Worm (Caenorhabditis elegans) whole organism, L3 larva: Measurements from ENCODE around the gene C25G4.17.

ENCODE experiments used
- R02D3.7 ChIP-seq: fragments of 150-350 bp; optimal IDR thresholded peaks from 2 replicates; lab custom pipeline; 2014; ENCODE audit warnings: missing biosample characterization, missing genetic modification characterization
- ZK546.5 ChIP-seq: sonication (generic microtip); optimal IDR thresholded peaks from 2 replicates; lab custom pipeline; 2017; ENCODE audit warnings: missing biosample characterization, missing genetic modification characterization
- aly-2 ChIP-seq: fragments of 150-350 bp; optimal IDR thresholded peaks from 2 replicates; lab custom pipeline; 2014; ENCODE audit warnings: missing biosample characterization, missing genetic modification characterization
- ama-1 ChIP-seq: fragments of 150-350 bp; optimal IDR thresholded peaks from 2 replicates; lab custom pipeline; 2018
- ceh-16 ChIP-seq: sonication (generic microtip); optimal IDR thresholded peaks from 2 replicates; lab custom pipeline; 2017; ENCODE audit warnings: missing biosample characterization, missing genetic modification characterization
- ceh-28 ChIP-seq: fragments of 150-350 bp; optimal IDR thresholded peaks from 2 replicates; lab custom pipeline; 2014; ENCODE audit warnings: missing biosample characterization, missing genetic modification reagents, missing genetic modification characterization
- ceh-82 ChIP-seq: fragments of 150-350 bp; optimal IDR thresholded peaks from 2 replicates; lab custom pipeline; 2014; ENCODE audit warnings: missing biosample characterization, missing genetic modification characterization
- ceh-9 ChIP-seq: sonication (generic microtip); optimal IDR thresholded peaks from 2 replicates; lab custom pipeline; 2018; ENCODE audit warnings: missing biosample characterization, missing genetic modification characterization
- egl-27 ChIP-seq: sonication (generic microtip); optimal IDR thresholded peaks from 4 replicates; lab custom pipeline; 2017; ENCODE audit warnings: missing biosample characterization, missing genetic modification reagents, missing genetic modification characterization
- elt-1 ChIP-seq: fragments of 150-350 bp; optimal IDR thresholded peaks from 2 replicates; lab custom pipeline; 2014; ENCODE audit warnings: missing biosample characterization, missing genetic modification characterization
- elt-2 ChIP-seq: sonication (generic microtip); optimal IDR thresholded peaks from 2 replicates; lab custom pipeline; 2016; ENCODE audit warnings: missing genetic modification reagents, mild to moderate bottlenecking, missing genetic modification characterization, missing compliant biosample characterization
- elt-3 ChIP-seq, 3 experiments: fragments of 150-350 bp in 1 of 3; sonication (generic microtip) in 2 of 3; optimal IDR thresholded peaks; 2 replicates in 2 of 3; 4 replicates in 1 of 3; lab custom pipeline; 2014 to 2017; ENCODE audit warnings: missing biosample characterization in 3 of 3, missing genetic modification characterization in 3 of 3
- eor-1 ChIP-seq, 2 experiments: fragments of 150-350 bp; optimal IDR thresholded peaks; 2 replicates each; lab custom pipeline; 2014 to 2018; ENCODE audit warnings: missing biosample characterization in 2 of 2, missing genetic modification characterization in 2 of 2
- fkh-10 ChIP-seq: sonication (generic microtip); optimal IDR thresholded peaks from 2 replicates; lab custom pipeline; 2017; ENCODE audit warnings: missing biosample characterization, missing genetic modification reagents, missing genetic modification characterization
- fos-1 ChIP-seq: fragments of 150-350 bp; optimal IDR thresholded peaks from 2 replicates; lab custom pipeline; 2014; ENCODE audit warnings: missing biosample characterization, missing genetic modification characterization
- jun-1 ChIP-seq: fragments of 150-350 bp; optimal IDR thresholded peaks from 2 replicates; lab custom pipeline; 2014; ENCODE audit warnings: missing biosample characterization, missing genetic modification reagents, missing genetic modification characterization
- lin-15B ChIP-seq: fragments of 150-350 bp; optimal IDR thresholded peaks from 2 replicates; lab custom pipeline; 2014; ENCODE audit warnings: missing biosample characterization, missing genetic modification characterization
- lin-39 ChIP-seq: fragments of 150-350 bp; optimal IDR thresholded peaks from 2 replicates; lab custom pipeline; 2018; ENCODE audit warnings: missing biosample characterization, missing genetic modification reagents, missing genetic modification characterization
- lsy-12 ChIP-seq: sonication (generic microtip); optimal IDR thresholded peaks from 2 replicates; lab custom pipeline; 2016; ENCODE audit warnings: mild to moderate bottlenecking, missing genetic modification characterization, missing compliant biosample characterization
- mml-1 ChIP-seq: fragments of 150-350 bp; sonication (generic microtip); optimal IDR thresholded peaks from 3 replicates; lab custom pipeline; 2014; ENCODE audit warnings: missing biosample characterization, missing genetic modification characterization
- nfya-1 ChIP-seq: sonication (generic microtip); optimal IDR thresholded peaks from 2 replicates; lab custom pipeline; 2017; ENCODE audit warnings: missing genetic modification characterization, mild to moderate bottlenecking, missing compliant biosample characterization, antibody characterized with exemption, moderate library complexity; ENCODE audit not compliant: insufficient read depth
- nhr-237 ChIP-seq: fragments of 150-350 bp; optimal IDR thresholded peaks from 2 replicates; lab custom pipeline; 2014; ENCODE audit warnings: missing biosample characterization, missing genetic modification characterization
- nhr-25 ChIP-seq: sonication (generic microtip); optimal IDR thresholded peaks from 2 replicates; lab custom pipeline; 2017; ENCODE audit warnings: missing biosample characterization, missing genetic modification characterization
- nhr-28 ChIP-seq: fragments of 150-350 bp; optimal IDR thresholded peaks from 2 replicates; lab custom pipeline; 2014; ENCODE audit warnings: missing biosample characterization, missing genetic modification characterization
- nhr-43 ChIP-seq: sonication (generic microtip); optimal IDR thresholded peaks from 2 replicates; lab custom pipeline; 2016; ENCODE audit warnings: mild to moderate bottlenecking, missing genetic modification characterization, missing compliant biosample characterization; ENCODE audit not compliant: poor library complexity, severe bottlenecking
- nhr-76 ChIP-seq: fragments of 150-350 bp; sonication (generic microtip); optimal IDR thresholded peaks from 5 replicates; lab custom pipeline; 2014; ENCODE audit warnings: missing biosample characterization, missing genetic modification characterization
- nhr-77 ChIP-seq: fragments of 150-350 bp; optimal IDR thresholded peaks from 2 replicates; lab custom pipeline; 2014; ENCODE audit warnings: missing biosample characterization, missing genetic modification characterization
- pha-4 ChIP-seq: fragments of 150-350 bp; optimal IDR thresholded peaks from 2 replicates; lab custom pipeline; 2014; ENCODE audit warnings: missing biosample characterization, missing genetic modification reagents, missing genetic modification characterization
- sea-2 ChIP-seq: fragments of 150-350 bp; sonication (generic microtip); optimal IDR thresholded peaks from 4 replicates; lab custom pipeline; 2014; ENCODE audit warnings: missing biosample characterization, missing genetic modification reagents, missing genetic modification characterization
- skn-1 ChIP-seq: fragments of 150-350 bp; optimal IDR thresholded peaks from 2 replicates; lab custom pipeline; 2014; ENCODE audit warnings: missing biosample characterization, missing genetic modification characterization
- snpc-4 ChIP-seq: fragments of 150-350 bp; optimal IDR thresholded peaks from 2 replicates; lab custom pipeline; 2014; ENCODE audit warnings: missing biosample characterization, missing genetic modification characterization
- tbx-2 ChIP-seq: sonication (generic microtip); optimal IDR thresholded peaks from 2 replicates; lab custom pipeline; 2016; ENCODE audit warnings: mild to moderate bottlenecking, missing genetic modification characterization, missing compliant biosample characterization
- unc-39 ChIP-seq: sonication (generic microtip); optimal IDR thresholded peaks from 4 replicates; lab custom pipeline; 2017; ENCODE audit warnings: missing biosample characterization, missing genetic modification characterization
- zag-1 ChIP-seq: fragments of 150-350 bp; optimal IDR thresholded peaks from 2 replicates; lab custom pipeline; 2014; ENCODE audit warnings: missing biosample characterization, missing genetic modification characterization
- ztf-4 ChIP-seq: fragments of 150-350 bp; optimal IDR thresholded peaks from 2 replicates; lab custom pipeline; 2014; ENCODE audit warnings: missing biosample characterization, missing genetic modification characterization

The C25G4.17 gene

ce11 chrIV:12454115-12454514 is 12.3 kb downstream of the C25G4.17 start, which contains the start of gene spe-44:
Gene spe-44 (minus strand): TSS chrIV:12454215.
- TF ChIP-seq sea-2 (GFP tag; lab: Kevin White, UChicago), result no peak

- TF ChIP-seq snpc-4 (tag; lab: Kevin White, UChicago) (no peak), pha-4 (tag; lab: Kevin White, UChicago) (no peak), lin-15B (tag; lab: Kevin White, UChicago) (no peak), elt-1 (tag; lab: Kevin White, UChicago) (no peak), elt-2 (tag; lab: Kevin White, UChicago) (no peak), jun-1 (tag; lab: Kevin White, UChicago) (no peak), nhr-77 (tag; lab: Kevin White, UChicago) (no peak), nhr-237 (tag; lab: Kevin White, UChicago) (no peak), ztf-4 (tag; lab: Kevin White, UChicago) (no peak), nfya-1 (tag; lab: Kevin White, UChicago) (no peak), nhr-28 (no peak), ceh-16 (tag; lab: Kevin White, UChicago) (no peak), skn-1 (tag; lab: Kevin White, UChicago) (no peak), lsy-12 (no peak), fos-1 (tag; lab: Kevin White, UChicago) (no peak), aly-2 (tag; lab: Kevin White, UChicago) (no peak), R02D3.7 (tag; lab: Kevin White, UChicago) (no peak)
Measured at ce11 chrIV:12454750-12455149, 12.9 kb downstream of the C25G4.17 start, which contains the start of gene smz-1. Gene smz-1 (plus strand): TSS chrIV:12455050.

- no peak for TF ChIP-seq zag-1
- no peak for TF ChIP-seq pha-4 (tag; lab: Kevin White, UChicago)
- TF ChIP-seq lin-39, result no peak
- no peak for TF ChIP-seq ZK546.5
- no peak for TF ChIP-seq elt-1 (tag; lab: Kevin White, UChicago)
- TF ChIP-seq eor-1 (tag; optimal IDR thresholded peaks at IDR 0.05; lab: Kevin White, UChicago), result no peak
- TF ChIP-seq egl-27, result no peak
Measured at ce11 chrIV:12456613-12457012, 14.8 kb downstream of the C25G4.17 start, which contains the start of gene C25G4.7. Gene C25G4.7 (plus strand): TSS chrIV:12456913.

- TF ChIP-seq mml-1, result no peak
- no peak for TF ChIP-seq skn-1 (tag; lab: Kevin White, UChicago)
- no peak for TF ChIP-seq nhr-43 (tag; lab: Kevin White, UChicago)
- no peak for TF ChIP-seq ceh-16 (tag; lab: Kevin White, UChicago)
- no peak for TF ChIP-seq lin-15B (tag; lab: Kevin White, UChicago)
- TF ChIP-seq ceh-28, result no peak
- TF ChIP-seq lin-39, result no peak
- TF ChIP-seq unc-39 (tag; lab: Kevin White, UChicago), result no peak
- no peak for TF ChIP-seq aly-2 (tag; lab: Kevin White, UChicago)
- TF ChIP-seq ceh-9 (tag; lab: Kevin White, UChicago), result no peak
- no peak for TF ChIP-seq nhr-76
- no peak for TF ChIP-seq nhr-25 (tag; lab: Kevin White, UChicago)
- no peak for TF ChIP-seq ama-1 (lab: Kevin White, UChicago)
- no peak for TF ChIP-seq lsy-12
- TF ChIP-seq ZK546.5, result no peak
- no peak for TF ChIP-seq tbx-2
- no peak for TF ChIP-seq elt-3 (tag; optimal IDR thresholded peaks at IDR 0.05; lab: Kevin White, UChicago)
- no peak for TF ChIP-seq ceh-82 (tag; lab: Kevin White, UChicago)
- no peak for TF ChIP-seq elt-2 (tag; lab: Kevin White, UChicago)
Measured at ce11 chrIV:12463370-12463769, 21.6 kb downstream of the C25G4.17 start, which contains the start of gene C25G4.8. Gene C25G4.8 (minus strand): TSS chrIV:12463470.

- TF ChIP-seq sea-2 (GFP tag; lab: Kevin White, UChicago), result no peak
- peak; percentile 67 for TF ChIP-seq fkh-10 (GFP tag; lab: Kevin White, UChicago)
- TF ChIP-seq lin-39, result peak; percentile 33
Measured at ce11 chrIV:12464822-12465221, 23.0 kb downstream of the C25G4.17 start.
